Worm (Caenorhabditis elegans): ENCODE measurements around the gene C07E3.9.
A peak's percentile ranks its signal among the peaks of the same experiment; 100 is the strongest.

C07E3.9 gene

DNA sequence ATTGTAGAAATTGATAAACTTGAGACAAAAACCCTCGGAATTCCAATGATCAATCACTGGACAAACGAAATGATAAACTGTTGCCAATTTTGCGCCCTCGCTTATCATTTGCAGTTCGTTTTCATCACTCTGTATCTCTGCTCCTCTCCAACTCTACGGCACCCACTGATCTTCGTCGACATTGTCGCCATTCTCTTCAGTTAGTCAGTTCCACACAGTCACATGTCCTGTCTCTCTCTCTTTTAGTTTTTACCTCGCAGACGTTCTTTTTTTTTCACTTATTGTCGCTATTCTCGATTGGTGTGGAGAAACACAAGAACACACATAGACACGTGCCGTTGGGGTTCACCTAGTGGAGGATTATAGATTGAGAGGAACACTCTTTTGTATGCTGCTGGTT lies 38.5 kb downstream of the C07E3.9 start (continued):
- no peak for TF ChIP-seq F57C9.4 (tag; optimal IDR thresholded peaks at IDR 0.05)
- TF ChIP-seq chd-7 (tag; optimal IDR thresholded peaks at IDR 0.05), result peak; percentile 68
- TF ChIP-seq aptf-2 (GFP tag; conservative IDR thresholded peaks at IDR 0.05), result no peak
- TF ChIP-seq snpc-1.1 (tag; optimal IDR thresholded peaks at IDR 0.05; ENCODE audit: insufficient read depth), result no peak
- TF ChIP-seq dpl-1 (GFP tag; optimal IDR thresholded peaks at IDR 0.05), result no peak
- peak; percentile 61 for TF ChIP-seq F22D6.2 (tag; optimal IDR thresholded peaks at IDR 0.05)
- no peak for TF ChIP-seq xnd-1 (tag; optimal IDR thresholded peaks at IDR 0.05)
- no peak for TF ChIP-seq him-1 (tag; optimal IDR thresholded peaks at IDR 0.05)
- TF ChIP-seq nhr-80 (tag; optimal IDR thresholded peaks at IDR 0.05), result peak; percentile 88
- TF ChIP-seq nhr-120 (GFP tag; IDR thresholded peaks at IDR 0.05), result no peak
- TF ChIP-seq ZK185.1 (tag; optimal IDR thresholded peaks at IDR 0.05; ENCODE audit: poor library complexity, severe bottlenecking), result peak; percentile 56
- no peak for TF ChIP-seq ztf-28 (GFP tag; IDR thresholded peaks at IDR 0.05)
- TF ChIP-seq tlf-1 (GFP tag; optimal IDR thresholded peaks at IDR 0.05), result peak; percentile 8
- peak; percentile 65 for TF ChIP-seq die-1 (tag; optimal IDR thresholded peaks at IDR 0.05)
- TF ChIP-seq nhr-27 (tag; optimal IDR thresholded peaks at IDR 0.05), result no peak
- TF ChIP-seq dpff-1 (tag; optimal IDR thresholded peaks at IDR 0.05), result no peak
- TF ChIP-seq mel-28 (tag; optimal IDR thresholded peaks at IDR 0.05; ENCODE audit: borderline replicate concordance), result no peak
- TF ChIP-seq zfh-2 (GFP tag; conservative IDR thresholded peaks at IDR 0.05), result no peak
- TF ChIP-seq ztf-22 (GFP tag; optimal IDR thresholded peaks at IDR 0.05), result peak; percentile 88
- no peak for TF ChIP-seq F57A8.1 (GFP tag; optimal IDR thresholded peaks at IDR 0.05)
- TF ChIP-seq ets-4 (GFP tag; optimal IDR thresholded peaks at IDR 0.05), result peak; percentile 59
- peak; percentile 69 for TF ChIP-seq attf-5 (GFP tag; optimal IDR thresholded peaks at IDR 0.05)
- TF ChIP-seq C17E4.6 (GFP tag; IDR thresholded peaks at IDR 0.05), result no peak
- no peak for TF ChIP-seq madf-3 (GFP tag; IDR thresholded peaks at IDR 0.05)
- TF ChIP-seq ztf-25 (GFP tag; IDR thresholded peaks at IDR 0.05), result no peak
- TF ChIP-seq ama-1 (optimal IDR thresholded peaks at IDR 0.05), result no peak
- TF ChIP-seq ama-1 (GFP tag; optimal IDR thresholded peaks at IDR 0.05), result no peak
- no peak for TF ChIP-seq cebp-2 (GFP tag; IDR thresholded peaks at IDR 0.05)
- TF ChIP-seq aptf-3 (GFP tag; IDR thresholded peaks at IDR 0.05), result no peak
- TF ChIP-seq repo-1 (tag; optimal IDR thresholded peaks at IDR 0.05), result no peak
- TF ChIP-seq K12H6.12 (tag; optimal IDR thresholded peaks at IDR 0.05), result peak; percentile 43
- TF ChIP-seq snpc-1.3 (tag; optimal IDR thresholded peaks at IDR 0.05; ENCODE audit: insufficient read depth), result no peak
- peak; percentile 52 for TF ChIP-seq ekl-4 (GFP tag; IDR thresholded peaks at IDR 0.05)
- TF ChIP-seq lag-1 (GFP tag; IDR thresholded peaks at IDR 0.05), result no peak
- TF ChIP-seq sea-2 (GFP tag; IDR thresholded peaks at IDR 0.05), result no peak
- TF ChIP-seq atf-7 (tag; optimal IDR thresholded peaks at IDR 0.05), result peak; percentile 50
- peak; percentile 25 for TF ChIP-seq unc-62 (GFP tag; optimal IDR thresholded peaks at IDR 0.05)
- TF ChIP-seq unc-130 (GFP tag; optimal IDR thresholded peaks at IDR 0.05), result no peak
- no peak for TF ChIP-seq F52B5.7 (tag; optimal IDR thresholded peaks at IDR 0.05)
- TF ChIP-seq ztf-6 (GFP tag; IDR thresholded peaks at IDR 0.05), result no peak
- TF ChIP-seq C06A6.2 (GFP tag; conservative IDR thresholded peaks at IDR 0.05), result peak; percentile 45; the same call in 1 of the 2 replicates
- no peak for TF ChIP-seq sdz-38 (tag; optimal IDR thresholded peaks at IDR 0.05)
- TF ChIP-seq Y53F4B.3 (GFP tag; IDR thresholded peaks at IDR 0.05), result no peak
- peak; percentile 34 for TF ChIP-seq mcd-1 (GFP tag; IDR thresholded peaks at IDR 0.05)
- no peak for TF ChIP-seq Y67H2A.10 (GFP tag; conservative IDR thresholded peaks at IDR 0.05)
- TF ChIP-seq hlh-12 (tag; optimal IDR thresholded peaks at IDR 0.05), result no peak
- no peak for TF ChIP-seq Y95B8A.8 (GFP tag; IDR thresholded peaks at IDR 0.05)
- no peak for TF ChIP-seq T07F8.4 (tag; optimal IDR thresholded peaks at IDR 0.05)
- TF ChIP-seq lin-54 (GFP tag; optimal IDR thresholded peaks at IDR 0.05), result peak; percentile 42
- no peak for TF ChIP-seq ztf-18 (tag; optimal IDR thresholded peaks at IDR 0.05)
- TF ChIP-seq mes-4 (tag; optimal IDR thresholded peaks at IDR 0.05), result no peak
